Worm (Caenorhabditis elegans): ENCODE results near the gene npr-2.

The npr-2 gene

DNA sequence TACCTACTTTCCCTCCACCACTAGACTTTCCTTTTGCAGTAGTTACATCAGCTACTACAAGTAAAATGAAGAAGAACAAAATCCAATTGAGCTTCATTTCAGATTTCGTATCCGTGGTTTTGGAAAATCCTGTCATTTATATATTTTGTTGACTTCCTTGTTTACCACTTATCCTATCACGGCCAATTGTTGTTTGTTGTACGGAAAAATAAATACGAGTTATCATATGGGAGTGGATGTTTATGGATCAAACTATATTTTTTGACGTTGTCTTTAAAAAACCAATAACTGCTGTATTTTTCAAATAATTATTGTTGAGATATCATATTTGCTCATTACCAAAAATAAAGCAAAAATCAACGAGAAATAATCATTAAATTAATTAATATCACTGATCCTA, 43.3 kb upstream of the npr-2 start, which contains the start of gene W09C2.9:
TSS of gene W09C2.9 (minus strand) at position 101 of the 400 bp plus-strand sequence.
- TF ChIP-seq nhr-11 (tag; optimal IDR thresholded peaks at IDR 0.05) (no peak), snpc-4 (tag; optimal IDR thresholded peaks at IDR 0.05) (no peak), daf-12 (tag; optimal IDR thresholded peaks at IDR 0.05) (no peak), egl-5 (tag; optimal IDR thresholded peaks at IDR 0.05) (no peak), nhr-77 (tag; optimal IDR thresholded peaks at IDR 0.05) (no peak), ZK546.5 (tag; optimal IDR thresholded peaks at IDR 0.05) (no peak), skn-1 (tag; optimal IDR thresholded peaks at IDR 0.05) (no peak), nhr-12 (tag; optimal IDR thresholded peaks at IDR 0.05) (no peak)

DNA sequence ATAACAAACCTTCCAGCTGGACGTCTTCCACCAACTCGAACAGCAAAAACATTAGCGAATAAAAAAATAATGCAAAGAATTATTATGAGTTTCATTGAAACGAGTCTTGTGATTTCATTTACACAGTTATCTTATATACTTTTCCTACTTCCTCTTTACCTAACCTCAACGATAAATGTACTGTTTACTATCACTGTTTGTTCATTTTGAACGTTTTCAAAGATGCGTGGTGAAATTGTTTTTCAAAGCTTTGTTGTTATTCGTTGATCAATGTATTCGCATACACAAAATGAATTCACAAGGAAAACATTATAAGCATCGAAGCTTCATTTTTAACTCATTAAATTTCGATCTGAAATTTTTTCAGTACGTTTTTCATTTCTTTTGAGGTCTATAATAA, 42.4 kb upstream of the npr-2 start, which contains the start of gene W09C2.7:
TSS of gene W09C2.7 (minus strand) at position 101 of the 400 bp plus-strand sequence.
- TF ChIP-seq ceh-9 (tag; optimal IDR thresholded peaks at IDR 0.05) (no peak), jun-1 (tag; optimal IDR thresholded peaks at IDR 0.05) (no peak), egl-27 (tag; optimal IDR thresholded peaks at IDR 0.05) (no peak), nhr-23 (tag; optimal IDR thresholded peaks at IDR 0.05) (no peak), elt-3 (tag; optimal IDR thresholded peaks at IDR 0.05) (no peak), fkh-10 (GFP tag; optimal IDR thresholded peaks at IDR 0.05) (no peak), ceh-16 (tag; optimal IDR thresholded peaks at IDR 0.05) (no peak), ceh-82 (tag; optimal IDR thresholded peaks at IDR 0.05) (no peak), ama-1 (optimal IDR thresholded peaks at IDR 0.05) (no peak), pqm-1 (tag; optimal IDR thresholded peaks at IDR 0.05) (no peak), nhr-11 (tag; optimal IDR thresholded peaks at IDR 0.05) (no peak), mdl-1 (tag; optimal IDR thresholded peaks at IDR 0.05) (no peak), lin-15B (tag; optimal IDR thresholded peaks at IDR 0.05) (no peak)

DNA sequence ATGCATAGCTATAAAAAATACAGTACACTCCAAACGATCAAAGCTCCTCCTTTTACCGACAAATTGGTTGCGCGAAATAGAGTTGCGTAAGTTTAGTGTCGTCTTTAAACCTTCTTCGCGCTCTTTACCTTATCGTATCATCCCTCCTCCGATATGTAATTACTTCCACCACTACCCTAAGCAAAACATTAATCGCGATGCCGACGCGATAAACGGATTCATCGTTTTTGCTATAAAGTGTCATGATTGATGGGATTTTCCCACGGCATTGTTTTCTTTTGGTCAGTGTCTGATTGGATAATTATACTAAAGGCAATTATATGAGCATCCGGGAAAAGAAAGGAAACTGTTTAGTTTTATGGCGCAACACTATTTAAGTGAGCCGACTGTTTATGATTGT, 38.9 kb upstream of the npr-2 start:
- TF ChIP-seq nhr-12 (tag; optimal IDR thresholded peaks at IDR 0.05) (no peak), elt-1 (tag; optimal IDR thresholded peaks at IDR 0.05) (peak; percentile 92)

DNA sequence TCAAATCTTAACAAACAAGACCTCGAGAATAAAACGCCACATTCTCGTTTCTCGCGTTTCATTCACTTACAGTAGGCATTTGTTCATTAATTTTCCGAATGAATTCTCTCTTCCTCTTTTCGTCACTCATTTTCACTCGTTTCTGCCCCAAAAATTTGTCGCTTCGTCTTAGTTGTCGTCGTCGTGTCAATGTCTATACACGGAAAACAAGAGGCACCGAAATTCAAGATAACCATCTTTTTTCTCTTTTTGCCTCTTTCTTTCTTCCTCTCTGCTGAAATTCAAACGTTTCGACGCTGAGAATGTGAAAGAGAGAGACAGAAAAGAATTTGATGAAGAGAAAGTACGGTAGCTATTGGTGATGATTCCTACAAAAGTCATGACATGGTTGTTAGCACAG, 38.1 kb upstream of the npr-2 start:
- TF ChIP-seq aly-2 (tag; optimal IDR thresholded peaks at IDR 0.05) (no peak), elt-1 (tag; optimal IDR thresholded peaks at IDR 0.05) (peak; percentile 99), nhr-25 (tag; optimal IDR thresholded peaks at IDR 0.05) (peak; percentile 61), mml-1 (tag; optimal IDR thresholded peaks at IDR 0.05) (no peak), nhr-23 (tag; optimal IDR thresholded peaks at IDR 0.05) (peak; percentile 9), nhr-43 (tag; optimal IDR thresholded peaks at IDR 0.05; ENCODE audit: poor library complexity, severe bottlenecking) (no peak), lin-39 (tag; optimal IDR thresholded peaks at IDR 0.05) (no peak), egl-5 (tag; optimal IDR thresholded peaks at IDR 0.05) (no peak)

DNA sequence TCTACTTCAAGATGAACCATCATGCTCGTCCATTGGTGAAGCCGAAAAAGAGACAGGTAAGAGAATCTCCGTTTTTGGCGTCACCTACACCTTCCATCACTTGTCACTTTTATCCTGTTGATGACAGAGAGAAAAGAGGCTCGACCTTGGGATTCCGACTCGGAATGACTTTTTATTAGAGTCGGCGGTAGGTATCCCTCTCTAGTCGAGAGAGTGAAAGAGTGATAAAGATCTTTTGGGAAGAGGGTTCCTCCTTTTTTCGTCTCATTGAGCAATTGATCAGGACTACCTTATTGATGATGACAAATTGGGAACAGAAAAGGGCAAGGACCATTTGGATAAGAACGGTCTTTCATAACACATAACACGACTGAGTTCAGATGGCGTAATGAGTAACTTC, 37.4 kb upstream of the npr-2 start:
- TF ChIP-seq elt-1 (tag; optimal IDR thresholded peaks at IDR 0.05) (peak; percentile 96), mdl-1 (tag; optimal IDR thresholded peaks at IDR 0.05) (no peak)

DNA sequence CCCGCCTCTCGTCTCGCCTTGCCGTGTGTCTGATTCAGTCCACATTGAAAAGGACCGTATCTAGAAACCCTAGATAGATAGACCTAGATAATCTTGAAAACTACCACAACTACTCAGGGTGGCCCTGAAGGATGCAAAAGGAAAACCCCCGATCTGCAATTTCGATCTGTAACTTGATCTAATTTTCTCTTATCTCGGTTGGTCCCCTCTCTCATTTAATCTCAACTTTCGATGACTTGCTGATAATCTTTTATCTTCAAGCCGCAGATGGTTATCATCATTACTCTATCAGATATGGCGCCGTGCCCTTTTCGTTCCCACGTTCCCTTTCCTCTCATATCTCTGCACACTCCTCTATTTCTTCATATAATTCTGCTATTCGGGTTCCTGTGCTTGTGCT, 35.6 kb upstream of the npr-2 start:
- TF ChIP-seq nhr-25 (tag; optimal IDR thresholded peaks at IDR 0.05) (peak; percentile 67), pqm-1 (tag; optimal IDR thresholded peaks at IDR 0.05) (no peak), jun-1 (tag; optimal IDR thresholded peaks at IDR 0.05) (no peak), nfya-1 (tag; optimal IDR thresholded peaks at IDR 0.05; ENCODE audit: insufficient read depth) (no peak), nhr-76 (tag; optimal IDR thresholded peaks at IDR 0.05) (no peak), nhr-28 (tag; optimal IDR thresholded peaks at IDR 0.05) (no peak), mml-1 (tag; optimal IDR thresholded peaks at IDR 0.05) (no peak), nhr-23 (tag; optimal IDR thresholded peaks at IDR 0.05) (peak; percentile 86), ceh-28 (tag; optimal IDR thresholded peaks at IDR 0.05) (no peak), ceh-16 (tag; optimal IDR thresholded peaks at IDR 0.05) (peak; percentile 47), elt-1 (tag; optimal IDR thresholded peaks at IDR 0.05) (peak; percentile 100), lsy-12 (tag; optimal IDR thresholded peaks at IDR 0.05) (peak; percentile 23)

DNA sequence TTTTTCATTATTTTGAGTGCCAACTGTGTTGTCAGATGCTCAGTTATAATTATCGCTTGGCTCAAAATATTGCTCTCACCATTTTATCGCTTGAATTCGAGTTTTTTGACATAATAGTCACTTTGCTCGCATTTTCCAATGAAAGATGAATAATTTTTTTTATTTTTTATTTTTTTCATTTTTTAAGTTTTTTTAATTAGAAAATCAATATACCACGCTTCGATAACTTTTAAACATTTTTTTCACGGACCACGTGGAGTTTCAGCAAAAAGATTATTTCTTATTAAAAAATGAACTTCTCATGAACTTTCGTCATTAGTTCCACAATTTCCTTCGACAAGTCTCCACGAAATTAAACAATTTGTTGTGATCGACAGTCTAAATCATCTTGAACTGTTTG, 34.8 kb upstream of the npr-2 start, which contains the start of gene elt-1:
TSS of gene elt-1 (plus strand) at position 301 of the 400 bp plus-strand sequence.
- TF ChIP-seq lin-15B (tag; optimal IDR thresholded peaks at IDR 0.05) = no peak

Measured in whole organism, L3 larva.